Worm (Caenorhabditis elegans) whole organism, mixed stage, embryonic: ENCODE data around the gene K04C2.5.

ENCODE experiments used
- blmp-1 ChIP-seq: fragments of 150-350 bp; optimal IDR thresholded peaks from 2 replicates; lab custom pipeline; 2014; ENCODE audit warnings: missing biosample characterization, missing genetic modification characterization
- ceh-39 ChIP-seq: fragments of 150-350 bp; optimal IDR thresholded peaks from 2 replicates; lab custom pipeline; 2014; ENCODE audit warnings: missing biosample characterization, missing genetic modification characterization
- hlh-1 ChIP-seq: fragments of 150-350 bp; optimal IDR thresholded peaks from 2 replicates; lab custom pipeline; 2014; ENCODE audit warnings: missing biosample characterization, missing genetic modification reagents, missing genetic modification characterization
- lin-32 ChIP-seq: fragments of 200-800 bp; sonication (Bioruptor generic); optimal IDR thresholded peaks from 2 replicates; lab custom pipeline; 2018; ENCODE audit warnings: mild to moderate bottlenecking, missing genetic modification characterization, missing compliant biosample characterization
- nhr-28 ChIP-seq: fragments of 150-350 bp; optimal IDR thresholded peaks from 2 replicates; lab custom pipeline; 2014; ENCODE audit warnings: missing biosample characterization, missing genetic modification characterization
- snpc-4 ChIP-seq: fragments of 150-350 bp; optimal IDR thresholded peaks from 2 replicates; lab custom pipeline; 2014; ENCODE audit warnings: missing biosample characterization, missing genetic modification characterization
- sptf-1 ChIP-seq: sonication (generic microtip); optimal IDR thresholded peaks from 2 replicates; lab custom pipeline; 2017; ENCODE audit warnings: mild to moderate bottlenecking, missing genetic modification characterization, moderate library complexity, missing compliant biosample characterization
- unc-62 ChIP-seq: fragments of 150-350 bp; optimal IDR thresholded peaks from 2 replicates; lab custom pipeline; 2014; ENCODE audit warnings: missing biosample characterization, missing genetic modification reagents, missing genetic modification characterization
- zip-8 ChIP-seq: fragments of 150-350 bp; optimal IDR thresholded peaks from 2 replicates; lab custom pipeline; 2014; ENCODE audit warnings: missing biosample characterization, missing genetic modification characterization

DNA sequence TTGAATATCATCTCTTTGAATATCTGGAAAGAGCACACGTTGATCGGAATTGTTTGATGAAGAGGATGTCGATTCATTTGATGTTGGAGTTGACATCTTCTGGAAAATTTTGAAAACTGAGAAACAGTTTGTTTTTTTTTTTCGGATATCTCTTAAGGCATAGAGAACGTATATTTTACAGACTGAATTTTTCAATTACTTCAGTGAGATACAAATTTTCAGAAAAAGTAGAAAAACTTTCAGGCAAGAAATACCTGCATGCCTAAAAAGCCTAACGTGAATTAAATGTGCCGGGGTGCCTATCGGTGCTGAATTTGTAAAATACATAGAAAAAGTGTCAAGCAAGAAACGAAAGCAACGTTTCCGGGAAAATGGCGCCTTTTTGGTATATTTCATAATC, 34.8 kb downstream of the K04C2.5 start, which contains the start of gene zak-1:
- TF ChIP-seq hlh-1 (tag; lab: Kevin White, UChicago) (no peak), unc-62 (no peak), lin-32 (GFP tag; lab: Kevin White, UChicago) (no peak), ceh-39 (tag; lab: Kevin White, UChicago) (no peak), zip-8 (no peak), snpc-4 (no peak), sptf-1 (no peak), nhr-28 (tag; lab: Kevin White, UChicago) (no peak), blmp-1 (tag; lab: Kevin White, UChicago) (no peak)
